Fruit fly (Drosophila melanogaster): ENCODE data around the gene CG33784.

The CG33784 gene

DNA sequence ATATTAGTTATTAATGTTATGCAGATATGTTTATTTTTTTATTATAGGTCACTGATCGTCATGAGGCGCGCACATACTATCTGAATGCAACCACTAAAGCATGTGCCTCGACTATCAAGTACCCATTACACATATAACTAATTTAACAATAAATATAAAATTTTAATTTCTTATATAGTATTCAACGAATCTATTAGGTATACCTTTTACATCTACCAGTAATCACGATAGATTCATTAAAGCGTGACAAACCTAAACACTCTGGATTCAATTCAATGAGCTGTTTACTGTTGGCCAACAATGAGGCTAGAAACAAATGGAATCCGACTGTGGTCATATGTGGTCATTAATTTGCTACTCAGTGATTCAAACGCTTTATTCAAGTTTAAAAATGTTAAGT is at the start of gene CG33784:
Gene CG33784 (plus strand): TSS at position 301 of the 400 bp plus-strand sequence.
- no peak for TF ChIP-seq CG7045 (GFP tag; optimal IDR thresholded peaks at IDR 0.05)
- TF ChIP-seq tj (GFP tag; optimal IDR thresholded peaks at IDR 0.05): no peak
- no peak for TF ChIP-seq Mnt (GFP tag; optimal IDR thresholded peaks at IDR 0.05)

DNA sequence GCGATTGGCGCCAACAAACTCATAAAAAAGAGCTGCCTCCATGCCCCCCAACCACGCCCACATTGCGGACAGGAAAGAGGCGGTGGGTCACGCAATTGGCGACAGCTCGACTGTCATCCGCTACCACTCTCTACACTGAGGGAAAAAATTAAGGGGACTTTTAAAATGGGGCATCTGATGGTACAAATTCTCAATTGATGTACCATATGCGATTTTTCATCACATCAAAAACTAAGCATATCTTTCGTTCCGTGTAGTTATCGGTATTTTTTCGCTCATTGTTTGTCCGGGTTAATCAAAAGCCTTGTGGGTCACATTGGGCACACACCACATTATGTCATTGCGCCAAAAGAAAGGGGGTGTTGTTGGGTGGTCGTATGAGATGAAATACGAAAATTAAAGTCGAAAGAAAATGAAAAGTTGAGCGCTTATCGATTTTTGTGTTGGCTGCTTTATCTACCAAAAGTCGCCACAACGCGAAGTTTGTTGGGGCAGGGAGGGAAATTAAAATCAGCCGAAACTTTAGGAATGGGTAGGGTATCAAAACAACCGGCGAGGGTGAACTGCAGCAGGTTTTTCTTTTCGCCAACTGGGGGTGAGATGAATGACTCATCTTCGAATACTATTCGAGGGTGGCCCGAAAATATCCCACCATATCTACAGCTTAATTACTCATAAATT is 43.5 kb upstream of the CG33784 start:
- no peak for TF ChIP-seq Mnt (GFP tag; optimal IDR thresholded peaks at IDR 0.05)
- TF ChIP-seq CG1620 (GFP tag; optimal IDR thresholded peaks at IDR 0.05): no peak
- TF ChIP-seq Crg-1 (GFP tag; optimal IDR thresholded peaks at IDR 0.05): no peak
- no peak for TF ChIP-seq toe (GFP tag; optimal IDR thresholded peaks at IDR 0.05)
- TF ChIP-seq cic (GFP tag; optimal IDR thresholded peaks at IDR 0.05): no peak
- no peak for TF ChIP-seq ovo (GFP tag; optimal IDR thresholded peaks at IDR 0.05)
- TF ChIP-seq pad (GFP tag; optimal IDR thresholded peaks at IDR 0.05): no peak
- TF ChIP-seq bab1 (GFP tag; optimal IDR thresholded peaks at IDR 0.05): no peak
- TF ChIP-seq CG5204 (GFP tag; optimal IDR thresholded peaks at IDR 0.05): no peak
- no peak for TF ChIP-seq CG11617 (GFP tag; optimal IDR thresholded peaks at IDR 0.05)
- no peak for TF ChIP-seq CG33017 (tag; optimal IDR thresholded peaks at IDR 0.05)

DNA sequence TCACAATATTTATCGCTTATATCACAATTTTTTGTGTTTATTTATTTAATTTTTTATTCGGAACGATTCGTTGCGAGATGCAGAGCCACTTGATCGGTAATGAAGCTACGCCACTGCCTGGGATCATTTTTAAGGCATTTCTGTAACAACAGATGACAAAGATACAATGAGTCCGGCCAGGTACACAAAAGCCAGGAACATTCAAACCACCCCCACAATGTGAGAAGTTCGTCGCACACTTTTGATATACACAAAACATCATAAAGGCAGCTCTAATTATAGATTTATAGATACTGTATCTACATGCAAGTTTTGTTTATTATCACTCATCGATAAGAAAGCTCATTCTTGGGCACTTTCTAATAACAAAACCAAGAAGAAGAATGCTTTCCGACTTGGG is 42.7 kb upstream of the CG33784 start, which contains the start of gene CG31407:
Gene CG31407 (minus strand): TSS at position 101 of the 400 bp plus-strand sequence.
- TF ChIP-seq CG14711 (tag; optimal IDR thresholded peaks at IDR 0.05) (no peak), cic (GFP tag; optimal IDR thresholded peaks at IDR 0.05) (no peak), Crg-1 (GFP tag; optimal IDR thresholded peaks at IDR 0.05) (no peak), cnc (optimal IDR thresholded peaks at IDR 0.05) (no peak), pad (GFP tag; optimal IDR thresholded peaks at IDR 0.05) (no peak), CG12768 (GFP tag; optimal IDR thresholded peaks at IDR 0.05) (no peak), CG33017 (tag; optimal IDR thresholded peaks at IDR 0.05) (no peak), kay (GFP tag; ENCODE audit: borderline replicate concordance) (no peak), CG11617 (GFP tag; optimal IDR thresholded peaks at IDR 0.05) (no peak), ovo (GFP tag; optimal IDR thresholded peaks at IDR 0.05) (no peak), CG7045 (GFP tag; optimal IDR thresholded peaks at IDR 0.05) (no peak), bab1 (GFP tag; optimal IDR thresholded peaks at IDR 0.05) (no peak), Mnt (GFP tag; optimal IDR thresholded peaks at IDR 0.05) (no peak), CG5204 (GFP tag; optimal IDR thresholded peaks at IDR 0.05) (no peak), toe (GFP tag; optimal IDR thresholded peaks at IDR 0.05) (no peak), CG7101 (tag; optimal IDR thresholded peaks at IDR 0.05) (no peak), Clk (GFP tag; optimal IDR thresholded peaks at IDR 0.05) (no peak), CG1620 (GFP tag; optimal IDR thresholded peaks at IDR 0.05) (no peak)

DNA sequence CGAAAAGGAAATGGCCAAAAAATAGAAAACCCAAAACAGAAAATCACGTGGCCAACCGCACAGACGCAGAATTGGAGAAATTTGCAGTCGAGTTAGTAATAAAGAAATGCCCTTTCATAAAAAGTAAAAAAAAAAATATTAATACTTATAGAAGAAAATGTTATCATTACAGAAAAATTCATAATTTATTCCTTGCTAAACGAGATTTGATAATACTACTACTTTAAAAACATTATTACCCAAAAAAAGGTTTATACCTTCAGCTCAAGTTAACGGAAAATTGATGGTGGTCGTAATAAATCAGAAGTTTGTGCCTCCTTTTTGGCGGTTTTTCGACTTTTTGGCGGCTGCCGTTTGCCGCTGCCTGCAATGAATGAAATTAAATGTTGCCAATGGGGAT is 39.3 kb upstream of the CG33784 start:
- TF ChIP-seq CG12768 (GFP tag; optimal IDR thresholded peaks at IDR 0.05) (no peak), pad (GFP tag; optimal IDR thresholded peaks at IDR 0.05) (no peak)

DNA sequence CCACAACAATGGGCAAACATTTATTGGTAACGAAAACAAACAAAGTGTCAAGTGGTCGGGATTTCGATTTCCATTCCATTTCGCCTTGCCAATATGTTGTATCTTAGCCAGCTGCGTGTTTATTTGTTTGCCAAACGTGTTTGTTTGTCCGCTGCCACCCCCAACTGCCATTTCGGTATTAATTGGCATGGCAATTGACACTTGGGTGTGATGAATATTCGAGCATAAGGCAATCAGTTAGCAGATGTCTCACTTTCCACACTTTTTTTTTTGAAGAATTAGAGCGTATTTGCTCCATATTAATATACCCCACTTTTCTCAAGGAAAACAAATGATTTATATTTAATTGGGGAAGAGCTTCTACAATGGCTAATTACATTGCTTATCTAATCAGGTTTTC is 36.2 kb upstream of the CG33784 start:
- no peak for TF ChIP-seq CG11617 (GFP tag; optimal IDR thresholded peaks at IDR 0.05)
- peak; percentile 92 for TF ChIP-seq kay (GFP tag; ENCODE audit: borderline replicate concordance)
- no peak for TF ChIP-seq Hr96 (GFP tag; optimal IDR thresholded peaks at IDR 0.05)
- no peak for TF ChIP-seq cic (GFP tag; optimal IDR thresholded peaks at IDR 0.05)

DNA sequence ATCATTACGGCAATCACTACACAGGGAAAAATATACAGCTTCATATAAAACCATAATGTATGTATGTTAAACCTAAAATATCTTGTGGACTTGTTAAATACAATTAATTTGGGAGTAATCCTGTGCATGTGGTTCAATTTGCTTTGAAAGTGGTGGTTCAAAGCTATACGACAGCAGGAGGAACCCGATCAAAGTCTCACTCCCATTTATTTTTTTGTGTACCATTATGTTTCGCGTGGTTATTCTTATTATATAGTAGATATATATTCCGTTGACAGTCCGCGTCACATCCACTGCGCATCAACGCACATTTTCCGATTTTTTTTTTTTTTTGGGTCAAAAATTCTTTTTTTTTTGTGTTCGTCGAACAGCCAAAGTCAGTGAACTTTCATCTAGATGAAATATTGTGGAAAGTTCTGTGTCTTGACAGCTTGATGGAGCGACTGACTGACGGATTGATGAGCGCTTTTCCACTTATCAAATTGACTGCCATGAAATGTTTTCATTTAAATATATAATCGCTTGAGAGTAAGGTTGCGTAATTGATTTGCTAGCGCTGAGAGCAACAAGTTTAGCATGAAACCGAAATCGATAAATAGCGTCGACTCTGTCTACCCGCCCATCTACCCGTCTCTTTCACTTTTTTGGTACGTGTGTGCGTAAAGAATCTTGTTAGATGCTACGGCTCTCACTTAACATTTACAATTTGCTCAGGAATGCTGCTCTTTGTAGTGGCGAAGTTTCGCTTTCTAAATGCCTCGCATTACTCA is 34.6 kb upstream of the CG33784 start:
- TF ChIP-seq CG7045 (GFP tag; optimal IDR thresholded peaks at IDR 0.05): no peak
- TF ChIP-seq Hr96 (GFP tag; optimal IDR thresholded peaks at IDR 0.05): no peak

DNA sequence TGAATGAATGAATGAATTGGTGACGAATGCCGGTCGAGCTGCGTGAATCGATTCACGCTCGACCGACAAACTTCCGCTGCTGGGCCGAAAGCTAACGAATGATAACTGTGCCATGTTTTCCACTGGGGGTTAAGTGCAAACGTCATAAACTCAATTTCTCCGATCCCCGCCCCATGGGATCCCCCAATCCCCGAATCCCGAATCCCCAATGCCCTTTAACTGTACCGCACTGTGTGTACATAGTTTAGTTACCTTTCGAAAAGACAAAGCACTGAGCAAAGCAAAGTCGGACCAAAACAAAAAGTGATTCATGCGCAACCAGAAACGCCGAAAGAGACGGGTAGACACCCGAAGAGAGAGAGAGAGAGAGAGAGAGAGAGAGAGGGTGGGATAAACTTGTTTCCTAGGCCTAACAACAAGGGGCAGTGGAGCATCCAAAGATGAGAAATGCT is 32.7 kb upstream of the CG33784 start:
- TF ChIP-seq CG12768 (GFP tag; optimal IDR thresholded peaks at IDR 0.05) (no peak), Clk (GFP tag; optimal IDR thresholded peaks at IDR 0.05) (no peak)

DNA sequence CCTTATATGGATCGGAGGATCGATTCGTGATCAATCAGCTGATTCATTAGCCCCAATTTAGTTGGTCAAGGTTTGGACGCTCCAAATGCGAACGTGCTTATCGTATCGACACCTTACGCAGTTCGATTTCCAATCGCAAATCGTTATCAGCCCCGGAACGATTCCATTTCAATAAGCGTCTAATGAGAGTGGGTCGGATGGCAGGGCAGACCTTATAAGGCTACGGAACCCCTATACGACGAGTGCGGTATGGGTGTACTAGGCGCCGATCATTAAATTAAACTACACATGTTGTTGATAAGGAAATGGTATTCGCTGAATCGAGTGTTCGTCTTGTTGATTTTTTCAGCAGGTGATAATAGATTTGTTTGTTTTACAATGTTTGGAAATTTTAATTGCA is 31.9 kb upstream of the CG33784 start:
- no peak for TF ChIP-seq CG14711 (tag; optimal IDR thresholded peaks at IDR 0.05)
- TF ChIP-seq Mnt (GFP tag; optimal IDR thresholded peaks at IDR 0.05): peak; percentile 54
- TF ChIP-seq tj (GFP tag; optimal IDR thresholded peaks at IDR 0.05): peak; percentile 18
- peak; percentile 78 for TF ChIP-seq cic (GFP tag; optimal IDR thresholded peaks at IDR 0.05)
